Worm (Caenorhabditis elegans) whole organism, early embryonic: Measurements from ENCODE around the gene npr-1.

ENCODE experiments used
- aly-1 ChIP-seq: sonication (generic microtip); optimal IDR thresholded peaks from 2 replicates; lab custom pipeline; 2016; ENCODE audit warnings: missing genetic modification characterization, missing compliant biosample characterization
- hmg-4 ChIP-seq: fragments of 200-800 bp; sonication (Bioruptor generic); optimal IDR thresholded peaks from 2 replicates; lab custom pipeline; 2018; ENCODE audit warnings: mild to moderate bottlenecking, missing genetic modification characterization, missing compliant biosample characterization
- hnd-1 ChIP-seq: sonication (generic microtip); optimal IDR thresholded peaks from 2 replicates; lab custom pipeline; 2016; ENCODE audit warnings: missing genetic modification characterization, missing compliant biosample characterization

ce11 chrX:4811242-4811641 is 41.5 kb upstream of the npr-1 start, which contains the start of gene ztf-16:
- TF ChIP-seq hmg-4 (GFP tag; lab: Kevin White, UChicago) (no peak), aly-1 (tag; lab: Kevin White, UChicago) (no peak), hnd-1 (tag; lab: Kevin White, UChicago) (no peak)
